Worm (Caenorhabditis elegans): Measurements from ENCODE around the gene gcp-2.1.
"Not testable (repeated sequence)": the region's sequence is repeated elsewhere in the genome, so short reads cannot be mapped to it uniquely, and the experiment has no call there.

Gene gcp-2.1

DNA sequence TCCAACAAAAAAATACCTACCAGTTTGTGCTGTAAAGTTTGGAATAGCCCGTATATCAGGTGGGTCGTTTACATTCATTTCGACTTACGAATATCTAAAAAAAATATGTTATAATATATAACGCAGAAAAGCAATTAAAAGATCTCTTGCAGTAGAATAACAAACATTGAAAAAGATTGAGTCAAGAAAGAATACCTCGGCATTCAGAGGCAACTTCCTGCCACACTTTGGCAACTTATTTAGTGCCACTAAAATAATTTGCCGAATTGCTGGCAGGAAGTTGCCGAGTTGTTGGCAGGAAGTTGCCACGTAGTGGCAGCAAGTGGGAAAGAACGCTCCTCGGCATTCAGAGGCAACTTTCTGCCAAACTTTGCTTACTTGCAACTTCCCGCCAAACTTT is 45.5 kb downstream of the gcp-2.1 start, which contains the start of gene C04E7.3:
Gene C04E7.3 (minus strand): TSS at position 101 of the 400 bp plus-strand sequence.
- TF ChIP-seq tbx-2, C16A3.4, nhr-71 (tag; optimal IDR thresholded peaks at IDR 0.05): not testable (repeated sequence)

DNA sequence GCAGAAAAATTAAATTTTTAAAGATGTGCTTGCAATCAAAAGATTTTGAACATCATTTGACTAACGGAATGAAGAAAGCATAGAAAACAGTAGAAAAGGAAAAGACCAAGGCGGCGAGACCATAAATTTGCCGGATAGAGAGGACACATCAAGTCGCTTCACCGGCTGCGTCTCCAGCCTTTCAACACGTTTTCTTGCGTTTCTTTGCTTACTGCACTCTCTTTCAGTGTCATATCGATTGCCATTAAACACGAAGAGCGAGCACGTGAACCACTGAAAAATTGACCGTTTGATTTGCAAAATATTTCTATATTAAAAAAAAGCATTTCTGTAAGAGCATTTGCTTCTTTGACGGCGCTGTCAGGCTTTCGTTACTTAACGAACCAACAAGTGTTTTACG is 46.5 kb downstream of the gcp-2.1 start:
- TF ChIP-seq lin-39 (tag; optimal IDR thresholded peaks at IDR 0.05) (no peak), mdl-1 (tag; optimal IDR thresholded peaks at IDR 0.05) (peak in 1 of 2 experiments; percentile 68), nhr-28 (tag; optimal IDR thresholded peaks at IDR 0.05) (no peak), dsc-1 (tag; optimal IDR thresholded peaks at IDR 0.05) (no peak), alr-1 (tag; optimal IDR thresholded peaks at IDR 0.05; ENCODE audit: borderline replicate concordance) (no peak), lsy-2 (tag; optimal IDR thresholded peaks at IDR 0.05) (peak; percentile 9 to 39), nhr-76 (tag; optimal IDR thresholded peaks at IDR 0.05) (no peak), ceh-82 (tag; optimal IDR thresholded peaks at IDR 0.05) (peak in 1 of 3 experiments; percentile 37), mep-1 (tag; optimal IDR thresholded peaks at IDR 0.05) (peak; percentile 31), lin-14 (GFP tag; optimal IDR thresholded peaks at IDR 0.05) (peak; percentile 58), snu-23 (GFP tag; optimal IDR thresholded peaks at IDR 0.05) (peak; percentile 51), blmp-1 (tag; optimal IDR thresholded peaks at IDR 0.05) (peak; percentile 34), dpl-1 (GFP tag; optimal IDR thresholded peaks at IDR 0.05) (no peak), lin-35 (GFP tag; optimal IDR thresholded peaks at IDR 0.05) (peak; percentile 34 to 51), swsn-7 (tag; optimal IDR thresholded peaks at IDR 0.05) (peak; percentile 2), sox-4 (tag; optimal IDR thresholded peaks at IDR 0.05) (no peak), egl-13 (tag; optimal IDR thresholded peaks at IDR 0.05) (no peak), nhr-71 (tag; optimal IDR thresholded peaks at IDR 0.05) (peak; percentile 20), efl-1 (optimal IDR thresholded peaks at IDR 0.05) (peak in 1 of 2 experiments; percentile 16), efl-1 (GFP tag; optimal IDR thresholded peaks at IDR 0.05 in 1 of 2) (no peak), zag-1 (tag; optimal IDR thresholded peaks at IDR 0.05) (no peak), tbx-2 (tag; optimal IDR thresholded peaks at IDR 0.05) (peak; percentile 10), nhr-19 (GFP tag; conservative IDR thresholded peaks at IDR 0.05) (0 out of 2 replicates have a peak, but pooled peaks have one; percentile 24), pqm-1 (tag; optimal IDR thresholded peaks at IDR 0.05) (no peak), nhr-47 (tag; optimal IDR thresholded peaks at IDR 0.05) (peak; percentile 24)

DNA sequence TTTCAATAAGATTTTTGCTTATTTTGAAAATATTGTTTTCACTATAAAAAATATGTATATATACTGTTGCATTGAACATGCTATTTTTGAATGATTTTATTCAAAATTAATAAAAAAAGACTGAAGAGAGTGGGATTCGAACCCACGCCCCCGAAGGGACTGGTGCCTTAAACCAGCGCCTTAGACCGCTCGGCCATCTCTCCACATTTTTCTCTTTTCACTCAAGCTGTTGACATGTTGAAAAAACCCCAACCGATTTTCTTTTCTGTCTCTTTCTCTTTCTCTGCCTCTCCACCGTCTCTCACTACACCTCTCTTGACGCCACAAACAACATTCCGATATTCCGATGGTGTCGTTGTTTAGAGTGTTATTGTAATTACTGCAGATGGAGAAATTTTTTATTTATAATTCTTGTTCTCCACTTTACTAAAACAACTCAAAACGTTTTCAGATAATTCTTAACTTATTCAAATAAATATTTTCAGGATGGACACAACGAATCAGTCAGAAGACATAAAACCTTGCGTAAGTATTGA is 51.6 kb downstream of the gcp-2.1 start, which contains the start of gene sor-3:
Gene sor-3 (plus strand): TSS at position 486 of the 536 bp plus-strand sequence.
- TF ChIP-seq ztf-11 (tag; optimal IDR thresholded peaks at IDR 0.05) (peak in 1 of 2 experiments; percentile 47), mep-1 (tag; optimal IDR thresholded peaks at IDR 0.05) (peak; percentile 86), ceh-8 (GFP tag; optimal IDR thresholded peaks at IDR 0.05) (peak; percentile 76), snpc-4 (tag; optimal IDR thresholded peaks at IDR 0.05) (peak; percentile 62), pag-3 (tag; optimal IDR thresholded peaks at IDR 0.05; ENCODE audit: borderline replicate concordance, insufficient read depth) (no peak), lsy-2 (tag; optimal IDR thresholded peaks at IDR 0.05) (peak; percentile 75 to 89), nhr-76 (tag; optimal IDR thresholded peaks at IDR 0.05) (no peak), aly-2 (tag; optimal IDR thresholded peaks at IDR 0.05) (peak; percentile 81), hlh-4 (tag; optimal IDR thresholded peaks at IDR 0.05) (no peak), fkh-4 (tag; optimal IDR thresholded peaks at IDR 0.05; ENCODE audit: borderline replicate concordance) (no peak), nhr-71 (tag; optimal IDR thresholded peaks at IDR 0.05) (peak; percentile 92), zip-4 (GFP tag; optimal IDR thresholded peaks at IDR 0.05) (no peak), ets-5 (GFP tag; IDR thresholded peaks at IDR 0.05) (no peak), skn-1 (tag; optimal IDR thresholded peaks at IDR 0.05) (peak; percentile 69), lin-15B (tag; optimal IDR thresholded peaks at IDR 0.05) (no peak), ceh-90 (tag; optimal IDR thresholded peaks at IDR 0.05) (no peak), fkh-10 (GFP tag; optimal IDR thresholded peaks at IDR 0.05) (peak; percentile 56), elt-3 (tag; optimal IDR thresholded peaks at IDR 0.05) (peak in 2 of 6 experiments; percentile 50 to 79), nhr-11 (tag; optimal IDR thresholded peaks at IDR 0.05) (peak; percentile 51), nhr-20 (tag; optimal IDR thresholded peaks at IDR 0.05) (peak; percentile 88), snu-23 (GFP tag; optimal IDR thresholded peaks at IDR 0.05) (peak; percentile 96), dsc-1 (tag; optimal IDR thresholded peaks at IDR 0.05) (peak; percentile 90), unc-98 (GFP tag; IDR thresholded peaks at IDR 0.05) (no peak), C04F5.9 (tag; optimal IDR thresholded peaks at IDR 0.05) (no peak), lin-35 (GFP tag; optimal IDR thresholded peaks at IDR 0.05) (peak; percentile 59 to 83), nhr-47 (tag; optimal IDR thresholded peaks at IDR 0.05) (peak; percentile 93), ces-1 (GFP tag; optimal IDR thresholded peaks at IDR 0.05) (no peak), nhr-84 (tag; optimal IDR thresholded peaks at IDR 0.05) (no peak), C16A3.4 (tag; optimal IDR thresholded peaks at IDR 0.05) (peak; percentile 88), unc-130 (tag; optimal IDR thresholded peaks at IDR 0.05) (peak; percentile 49), unc-86 (tag; optimal IDR thresholded peaks at IDR 0.05) (peak; percentile 79)

All from whole organism, L1 larva.